Fruit fly (Drosophila melanogaster): ENCODE results near the gene CG14397.
A peak's percentile ranks its signal among the peaks of the same experiment; 100 is the strongest.

The CG14397 gene

dm6 chr2L:21104326-21104725 is 13.3 kb downstream of the CG14397 start, which contains the start of the genes CG46307 and Nhe2 (continued):
- no peak for TF ChIP-seq Max (GFP tag; optimal IDR thresholded peaks at IDR 0.05)
- no peak for TF ChIP-seq CG17385 (GFP tag; optimal IDR thresholded peaks at IDR 0.05)
- no peak for TF ChIP-seq CG5180 (GFP tag; optimal IDR thresholded peaks at IDR 0.05)
- no peak for TF ChIP-seq Asciz (GFP tag; optimal IDR thresholded peaks at IDR 0.05)
- TF ChIP-seq CG10565 (GFP tag; optimal IDR thresholded peaks at IDR 0.05) = no peak
- TF ChIP-seq CG6254 (GFP tag; optimal IDR thresholded peaks at IDR 0.05) = no peak
- no peak for TF ChIP-seq CG4730 (GFP tag; IDR thresholded peaks at IDR 0.05)
- TF ChIP-seq ttk (GFP tag; IDR thresholded peaks at IDR 0.05) = no peak
- TF ChIP-seq CHES-1-like (GFP tag; optimal IDR thresholded peaks at IDR 0.05) = no peak
- TF ChIP-seq Dp (GFP tag; optimal IDR thresholded peaks at IDR 0.05) = no peak
- TF ChIP-seq sqz (GFP tag; optimal IDR thresholded peaks at IDR 0.05) = no peak
- peak; percentile 8; the same call in 1 of the 2 replicates for TF ChIP-seq E2f2 (GFP tag; IDR thresholded peaks at IDR 0.05)
- no peak for TF ChIP-seq crc (GFP tag; optimal IDR thresholded peaks at IDR 0.05)
- no peak for TF ChIP-seq fru (optimal IDR thresholded peaks at IDR 0.05)
- no peak for TF ChIP-seq CG18476 (GFP tag; optimal IDR thresholded peaks at IDR 0.05)
- no peak for TF ChIP-seq prd (optimal IDR thresholded peaks at IDR 0.05)
- 0 out of 3 replicates have a peak, but pooled peaks have one; percentile 32 for TF ChIP-seq prd (GFP tag; IDR thresholded peaks at IDR 0.05)
- no peak for TF ChIP-seq CG13123 (GFP tag; optimal IDR thresholded peaks at IDR 0.05)
- no peak for TF ChIP-seq CG17568 (GFP tag; optimal IDR thresholded peaks at IDR 0.05)
- no peak for TF ChIP-seq fd96Cb (tag; optimal IDR thresholded peaks at IDR 0.05)
- no peak for TF ChIP-seq hb (GFP tag; IDR thresholded peaks at IDR 0.05; ENCODE audit: partially characterized antibody)
- TF ChIP-seq dimm (GFP tag; IDR thresholded peaks at IDR 0.05) = no peak
- no peak for TF ChIP-seq sisA (GFP tag; IDR thresholded peaks at IDR 0.05)
- TF ChIP-seq Mad (GFP tag; optimal IDR thresholded peaks at IDR 0.05) = no peak
- TF ChIP-seq Bgb (GFP tag; IDR thresholded peaks at IDR 0.05; ENCODE audit: partially characterized antibody) = peak; percentile 31; the same call in 1 of the 2 replicates
- TF ChIP-seq mam (GFP tag; optimal IDR thresholded peaks at IDR 0.05) = no peak
- no peak for TF ChIP-seq tll (GFP tag; optimal IDR thresholded peaks at IDR 0.05)
- TF ChIP-seq ara (GFP tag; IDR thresholded peaks at IDR 0.05) = no peak
- TF ChIP-seq stc (GFP tag; IDR thresholded peaks at IDR 0.05) = no peak
- no peak for TF ChIP-seq CG10654 (GFP tag; optimal IDR thresholded peaks at IDR 0.05)
- no peak for TF ChIP-seq pfk (GFP tag; optimal IDR thresholded peaks at IDR 0.05)
- no peak for TF ChIP-seq Sry-β (GFP tag; optimal IDR thresholded peaks at IDR 0.05)
- TF ChIP-seq vvl (GFP tag; IDR thresholded peaks at IDR 0.05) = no peak
- no peak for TF ChIP-seq CG31388 (GFP tag; optimal IDR thresholded peaks at IDR 0.05)
- no peak for TF ChIP-seq CG11456 (GFP tag; IDR thresholded peaks at IDR 0.05)
- TF ChIP-seq crol (GFP tag; IDR thresholded peaks at IDR 0.05) = no peak
- no peak for TF ChIP-seq CG15479 (GFP tag; optimal IDR thresholded peaks at IDR 0.05)
- no peak for TF ChIP-seq Adf1 (GFP tag; IDR thresholded peaks at IDR 0.05)
- no peak for TF ChIP-seq trh (GFP tag; optimal IDR thresholded peaks at IDR 0.05)
- no peak for TF ChIP-seq luna (GFP tag; optimal IDR thresholded peaks at IDR 0.05)
- no peak for TF ChIP-seq CG14667 (GFP tag; IDR thresholded peaks at IDR 0.05)
- TF ChIP-seq CG1603 (tag; optimal IDR thresholded peaks at IDR 0.05) = peak; percentile 35
- TF ChIP-seq Ets65A (GFP tag) = peak; percentile 78
- no peak for TF ChIP-seq D19B (GFP tag; optimal IDR thresholded peaks at IDR 0.05)
- TF ChIP-seq CG3163 (GFP tag; optimal IDR thresholded peaks at IDR 0.05) = no peak
- TF ChIP-seq Hmx (GFP tag; optimal IDR thresholded peaks at IDR 0.05) = no peak
- peak; percentile 98 for TF ChIP-seq CG15514 (GFP tag; optimal IDR thresholded peaks at IDR 0.05)
- peak; percentile 6 for TF ChIP-seq CG4424 (GFP tag; optimal IDR thresholded peaks at IDR 0.05)
- TF ChIP-seq vnd (GFP tag; IDR thresholded peaks at IDR 0.05; ENCODE audit: partially characterized antibody) = no peak
- TF ChIP-seq CG12391 (tag; optimal IDR thresholded peaks at IDR 0.05) = no peak
- peak; percentile 55 for TF ChIP-seq row (GFP tag; IDR thresholded peaks at IDR 0.05)
- no peak for TF ChIP-seq CG6272 (GFP tag; IDR thresholded peaks at IDR 0.05)
- no peak for TF ChIP-seq slp2 (GFP tag; optimal IDR thresholded peaks at IDR 0.05)

Measured in whole organism, embryonic.